Worm (Caenorhabditis elegans) whole organism, L2 larva: Measurements from ENCODE around the gene nas-17.

ENCODE experiments used
- dmd-4 ChIP-seq: sonication (generic microtip); optimal IDR thresholded peaks from 2 replicates; lab custom pipeline; 2017; ENCODE audit warnings: missing biosample characterization, missing genetic modification characterization
- nhr-11 ChIP-seq: fragments of 150-350 bp; optimal IDR thresholded peaks from 2 replicates; lab custom pipeline; 2014; ENCODE audit warnings: missing biosample characterization, missing genetic modification characterization
- nhr-12 ChIP-seq: fragments of 150-350 bp; optimal IDR thresholded peaks from 2 replicates; lab custom pipeline; 2014; ENCODE audit warnings: missing biosample characterization, missing genetic modification characterization
- ztf-1 ChIP-seq: fragments of 200-800 bp; sonication (Bioruptor generic); conservative IDR thresholded peaks from 2 replicates; pipeline ENCODE4 v1.3.6; 2022; ENCODE audit warnings: missing genetic modification characterization, missing compliant biosample characterization

ce11 chrV:11424565-11424964, 25.8 kb downstream of the nas-17 start, which contains the start of gene T26H10.2:
- TF ChIP-seq nhr-11 (tag; lab: Kevin White, UChicago) (no peak), nhr-12 (tag; lab: Kevin White, UChicago) (no peak), ztf-1 (no peak), dmd-4 (tag; lab: Kevin White, UChicago) (no peak)
